Worm (Caenorhabditis elegans) whole organism, L2 larva: Measurements from ENCODE around the gene F59A7.11.

ENCODE experiments used
- lin-13 ChIP-seq: fragments of 150-350 bp; optimal IDR thresholded peaks from 2 replicates; lab custom pipeline; 2014; ENCODE audit warnings: missing biosample characterization, missing genetic modification reagents, missing genetic modification characterization

The F59A7.11 gene

ce11 chrV:1964806-1965205 lies 48.9 kb downstream of the F59A7.11 start, which contains the start of gene srj-15:
TSS of gene srj-15 (minus strand) at chrV:1964906.
- TF ChIP-seq lin-13 (GFP tag; lab: Kevin White, UChicago): no peak
